Fruit fly (Drosophila melanogaster) whole organism, pupa: ENCODE data around the gene sphinx1.

Experiments used
- CG12605 ChIP-seq: fragments of 200-800 bp; sonication (Bioruptor generic); IDR thresholded peaks from 2 replicates; pipeline ENCODE4 v1.3.6; 2022; ENCODE audit warnings: missing biosample characterization, missing genetic modification characterization
- CG15710 ChIP-seq: fragments of 200-800 bp; sonication (Bioruptor generic); optimal IDR thresholded peaks from 2 replicates; lab custom pipeline; 2018; ENCODE audit warnings: missing biosample characterization, mild to moderate bottlenecking, missing genetic modification characterization, moderate library complexity
- CG32121 ChIP-seq: fragments of 200-800 bp; sonication (Bioruptor generic); IDR thresholded peaks from 2 replicates; pipeline ENCODE4 v1.3.6; 2022; ENCODE audit warnings: missing biosample characterization, missing genetic modification characterization
- CG34367 ChIP-seq: fragments of 200-800 bp; sonication (Bioruptor generic); optimal IDR thresholded peaks from 2 replicates; lab custom pipeline; 2018; ENCODE audit warnings: missing biosample characterization, mild to moderate bottlenecking, missing genetic modification characterization
- CG4496 ChIP-seq: fragments of 200-800 bp; sonication (Bioruptor generic); IDR thresholded peaks from 3 replicates; pipeline ENCODE4 v1.3.6; 2022; ENCODE audit warnings: missing biosample characterization, missing genetic modification characterization
- CG8159 ChIP-seq: fragments of 200-800 bp; sonication (Bioruptor generic); optimal IDR thresholded peaks from 3 replicates; lab custom pipeline; 2018; ENCODE audit warnings: missing biosample characterization, mild to moderate bottlenecking, missing genetic modification characterization, moderate library complexity
- CG8301 ChIP-seq: fragments of 200-800 bp; sonication (Bioruptor generic); optimal IDR thresholded peaks from 2 replicates; lab custom pipeline; 2018; ENCODE audit warnings: missing biosample characterization, mild to moderate bottlenecking, missing genetic modification characterization
- EcR ChIP-seq: fragments of 200-800 bp; sonication (Bioruptor generic); optimal IDR thresholded peaks from 3 replicates; lab custom pipeline; 2019; ENCODE audit warnings: missing biosample characterization, missing genetic modification characterization, mild to moderate bottlenecking, moderate library complexity, missing genetic modification reagents
- Snoo ChIP-seq: fragments of 200-800 bp; sonication (Bioruptor generic); optimal IDR thresholded peaks from 3 replicates; lab custom pipeline; 2017; ENCODE audit warnings: missing biosample characterization, mild to moderate bottlenecking, missing genetic modification characterization, inconsistent platforms
- gl ChIP-seq: fragments of 200-800 bp; sonication (Bioruptor generic); optimal IDR thresholded peaks from 2 replicates; lab custom pipeline; 2018; ENCODE audit warnings: missing biosample characterization, mild to moderate bottlenecking, missing genetic modification characterization

DNA sequence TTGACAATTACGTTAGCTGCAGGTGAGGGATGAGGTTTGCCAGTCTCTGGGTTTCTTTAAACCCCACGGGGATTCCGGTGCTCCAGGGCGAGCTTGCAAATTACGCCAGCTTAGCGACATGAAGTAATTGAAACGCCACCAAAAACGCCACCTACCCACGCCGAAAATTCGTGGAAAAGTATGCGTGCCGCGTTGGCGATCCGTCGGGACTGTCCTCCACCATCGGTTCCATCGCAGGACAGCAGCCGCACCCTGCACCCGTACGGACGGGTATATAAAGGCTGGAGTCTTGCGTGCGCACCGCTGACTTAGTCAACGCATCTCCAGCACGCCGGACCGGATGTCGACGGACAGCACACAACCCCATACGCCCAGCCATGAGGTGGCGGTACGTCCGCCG is 16.6 kb upstream of the sphinx1 start, which contains the start of gene ppk26:
- TF ChIP-seq gl (tag; lab: Kevin White, UChicago) (no peak), CG8301 (no peak), Snoo (no peak), CG32121 (GFP tag; lab: Robert Waterston, UW) (no peak), CG12605 (GFP tag; lab: Robert Waterston, UW) (no peak), EcR (GFP tag; lab: Kevin White, UChicago) (no peak), CG4496 (GFP tag; lab: Robert Waterston, UW) (no peak), CG15710 (no peak), CG8159 (tag; lab: Kevin White, UChicago) (no peak), CG34367 (tag; lab: Kevin White, UChicago) (no peak)
